Worm (Caenorhabditis elegans) whole organism, L2 larva: ENCODE results near the gene C27H5.6.

Source experiments
- ceh-82 ChIP-seq: fragments of 150-350 bp; optimal IDR thresholded peaks from 2 replicates; lab custom pipeline; 2014; ENCODE audit warnings: missing biosample characterization, missing genetic modification characterization
- unc-39 ChIP-seq: fragments of 150-350 bp; optimal IDR thresholded peaks from 2 replicates; lab custom pipeline; 2014; ENCODE audit warnings: missing biosample characterization, missing genetic modification characterization

DNA sequence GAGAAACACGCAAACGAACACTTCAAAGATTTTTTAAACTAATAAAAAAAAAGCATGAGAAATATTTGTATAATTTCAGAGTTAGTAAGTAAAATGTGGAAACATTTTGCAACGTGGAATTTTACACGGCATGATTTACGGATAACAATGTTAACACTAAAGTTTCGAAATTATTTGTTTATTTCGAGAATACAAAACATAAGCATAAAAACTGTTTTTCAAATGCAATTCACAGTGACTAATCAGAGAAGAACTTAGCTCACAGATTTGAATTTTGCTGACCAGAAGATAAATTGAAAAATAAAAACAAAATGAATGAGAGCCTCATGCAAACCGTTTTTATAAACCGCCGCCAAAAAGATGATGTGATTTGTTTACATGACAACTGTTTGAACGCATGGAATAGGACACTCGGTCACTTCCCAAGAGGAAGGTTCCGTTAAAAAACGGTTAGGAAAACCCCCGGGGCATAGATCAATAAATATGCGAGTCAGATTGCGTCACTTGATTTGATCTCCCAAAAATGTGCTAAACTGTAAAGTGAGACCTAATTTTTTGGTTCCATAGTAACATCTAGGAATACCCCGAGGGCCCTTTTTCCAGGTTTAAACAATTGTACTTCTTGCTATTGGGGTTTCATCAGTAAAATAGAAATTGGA is 39.0 kb upstream of the C27H5.6 start, which contains the start of gene clh-3:
- no peak for TF ChIP-seq ceh-82 (tag; lab: Kevin White, UChicago)
- TF ChIP-seq unc-39: no peak
